Fruit fly (Drosophila melanogaster) whole organism, wandering third instar larva: ENCODE measurements around the gene PIG-H.

ENCODE experiments used
- Abd-B ChIP-seq: fragments of >200 bp; optimal IDR thresholded peaks from 2 replicates; lab custom pipeline; 2017; ENCODE audit warnings: missing biosample characterization, missing genetic modification characterization
- CG32264 ChIP-seq: fragments of 200-800 bp; sonication (Bioruptor generic); optimal IDR thresholded peaks from 2 replicates; lab custom pipeline; 2016; ENCODE audit warnings: missing biosample characterization, missing genetic modification characterization
- CG9705 ChIP-seq: fragments of 200-800 bp; sonication (Bioruptor generic); optimal IDR thresholded peaks from 2 replicates; lab custom pipeline; 2018; ENCODE audit warnings: missing biosample characterization, mild to moderate bottlenecking, missing genetic modification characterization
- CrebA ChIP-seq: fragments of 200-800 bp; sonication (Bioruptor generic); optimal IDR thresholded peaks from 2 replicates; lab custom pipeline; 2016; ENCODE audit warnings: missing biosample characterization, mild to moderate bottlenecking, missing genetic modification characterization, borderline replicate concordance
- Dif ChIP-seq: fragments of 200-275, 200-300 bp; sonication (Bioruptor generic); optimal IDR thresholded peaks from 2 replicates; lab custom pipeline; 2018; ENCODE audit warnings: missing biosample characterization, missing genetic modification characterization; ENCODE audit not compliant: partially characterized antibody
- GATAd ChIP-seq: sonication (Bioruptor generic); optimal IDR thresholded peaks from 2 replicates; lab custom pipeline; 2016; ENCODE audit warnings: missing biosample characterization, missing genetic modification characterization
- Hnf4 ChIP-seq: fragments of 200-800 bp; sonication (Bioruptor generic); optimal IDR thresholded peaks from 2 replicates; lab custom pipeline; 2016; ENCODE audit warnings: missing biosample characterization, mild to moderate bottlenecking, missing genetic modification characterization
- Hr78 ChIP-seq: fragments of >200 bp; optimal IDR thresholded peaks from 2 replicates; lab custom pipeline; 2017; ENCODE audit warnings: missing biosample characterization, missing genetic modification characterization
- Hr83 ChIP-seq: fragments of 200-300 bp; sonication (Bioruptor generic); optimal IDR thresholded peaks from 2 replicates; lab custom pipeline; 2016; ENCODE audit warnings: missing biosample characterization, mild to moderate bottlenecking, missing genetic modification characterization, moderate library complexity; ENCODE audit not compliant: poor library complexity, severe bottlenecking
- Jra ChIP-seq: sonication (Bioruptor generic); optimal IDR thresholded peaks from 2 replicates; lab custom pipeline; 2016; ENCODE audit warnings: missing biosample characterization, missing genetic modification characterization
- Mio ChIP-seq: sonication (Bioruptor generic); optimal IDR thresholded peaks from 2 replicates; lab custom pipeline; 2016; ENCODE audit warnings: missing biosample characterization, missing genetic modification characterization
- Myc ChIP-seq: fragments of >200 bp; optimal IDR thresholded peaks from 2 replicates; lab custom pipeline; 2017
- N ChIP-seq: fragments of >200 bp; optimal IDR thresholded peaks from 2 replicates; lab custom pipeline; 2018; ENCODE audit warnings: missing biosample characterization, missing external identifiers, missing genetic modification characterization
- Rel ChIP-seq, 2 experiments: fragments of 200-800 bp; sonication (Bioruptor generic) in 1 of 2; optimal IDR thresholded peaks; 2 replicates in 1 of 2; 3 replicates in 1 of 2; lab custom pipeline; 2016 to 2019; ENCODE audit warnings: mild to moderate bottlenecking in 2 of 2, missing biosample characterization in 2 of 2, missing genetic modification characterization in 2 of 2, moderate library complexity in 1 of 2
- Sp1 ChIP-seq: fragments of 200-800 bp; sonication (Bioruptor generic); optimal IDR thresholded peaks from 3 replicates; lab custom pipeline; 2019; ENCODE audit warnings: missing biosample characterization, mild to moderate bottlenecking, missing genetic modification characterization, moderate library complexity
- br ChIP-seq: fragments of 200-800 bp; sonication (Bioruptor generic); optimal IDR thresholded peaks from 2 replicates; lab custom pipeline; 2016; ENCODE audit warnings: missing biosample characterization, missing genetic modification characterization
- brk ChIP-seq: fragments of 200-800 bp; sonication (Bioruptor generic); optimal IDR thresholded peaks from 2 replicates; lab custom pipeline; 2016; ENCODE audit warnings: missing biosample characterization, mild to moderate bottlenecking, missing genetic modification characterization
- dsf ChIP-seq: sonication (Bioruptor generic); optimal IDR thresholded peaks from 2 replicates; lab custom pipeline; 2016; ENCODE audit warnings: missing biosample characterization, missing genetic modification characterization, borderline replicate concordance
- ey ChIP-seq: fragments of 200-800 bp; sonication (Bioruptor generic); optimal IDR thresholded peaks from 2 replicates; lab custom pipeline; 2016; ENCODE audit warnings: missing biosample characterization, missing genetic modification characterization
- fru ChIP-seq: fragments of 200-800 bp; sonication (Bioruptor generic); optimal IDR thresholded peaks from 3 replicates; lab custom pipeline; 2016; ENCODE audit warnings: missing biosample characterization, mild to moderate bottlenecking, missing genetic modification characterization
- h ChIP-seq: fragments of 200-800 bp; sonication (Bioruptor generic); optimal IDR thresholded peaks from 3 replicates; lab custom pipeline; 2016; ENCODE audit warnings: missing biosample characterization, mild to moderate bottlenecking, missing genetic modification characterization
- jim ChIP-seq: fragments of 175-275, 200-325 bp; sonication (Bioruptor generic); optimal IDR thresholded peaks from 2 replicates; lab custom pipeline; 2016; ENCODE audit warnings: missing biosample characterization, mild to moderate bottlenecking, missing genetic modification characterization
- lola ChIP-seq: fragments of >200 bp; optimal IDR thresholded peaks from 2 replicates; lab custom pipeline; 2017; ENCODE audit warnings: missing biosample characterization, missing genetic modification characterization
- pan ChIP-seq: fragments of >200 bp; optimal IDR thresholded peaks from 2 replicates; lab custom pipeline; 2017
- psq ChIP-seq: fragments of 200-800 bp; sonication (Bioruptor generic); optimal IDR thresholded peaks from 3 replicates; lab custom pipeline; 2017; ENCODE audit warnings: missing biosample characterization, mild to moderate bottlenecking, missing genetic modification characterization, moderate library complexity
- rgr ChIP-seq: fragments of 200-800 bp; sonication (Bioruptor generic); optimal IDR thresholded peaks from 3 replicates; lab custom pipeline; 2016; ENCODE audit warnings: missing biosample characterization, mild to moderate bottlenecking, missing genetic modification characterization
- sage ChIP-seq: fragments of 200-800 bp; sonication (Bioruptor generic); optimal IDR thresholded peaks from 2 replicates; lab custom pipeline; 2016; ENCODE audit warnings: missing biosample characterization, mild to moderate bottlenecking, missing genetic modification characterization
- tai ChIP-seq: sonication (Bioruptor generic); optimal IDR thresholded peaks from 2 replicates; lab custom pipeline; 2016; ENCODE audit warnings: missing biosample characterization, missing genetic modification characterization
- usp ChIP-seq: fragments of >200 bp; optimal IDR thresholded peaks from 2 replicates; lab custom pipeline; 2017; ENCODE audit warnings: missing biosample characterization, missing genetic modification characterization
- woc ChIP-seq: sonication (Bioruptor generic); optimal IDR thresholded peaks from 2 replicates; lab custom pipeline; 2016; ENCODE audit warnings: missing biosample characterization, mild to moderate bottlenecking, missing genetic modification characterization

Gene PIG-H

dm6 chr3R:7999530-8000116, at the start of gene PIG-H:
Gene PIG-H, plus strand, starts transcription at chr3R:7999832.
- TF ChIP-seq tai (GFP tag; lab: Kevin White, UChicago): peak; percentile 46
- TF ChIP-seq Rel (GFP tag; optimal IDR thresholded peaks at IDR 0.05; lab: Kevin White, UChicago): no peak
- no peak for TF ChIP-seq Rel (tag; optimal IDR thresholded peaks at IDR 0.05; lab: Kevin White, UChicago)
- peak; percentile 52 for TF ChIP-seq brk
- TF ChIP-seq N: peak; percentile 20
- peak; percentile 60 for TF ChIP-seq Dif (GFP tag; lab: Kevin White, UChicago)

dm6 chr3R:7950147-7950546, 49.5 kb upstream of the PIG-H start:
- no peak for TF ChIP-seq jim
- no peak for TF ChIP-seq usp (GFP tag; lab: Kevin White, UChicago)
- no peak for TF ChIP-seq fru (GFP tag; lab: Kevin White, UChicago)
- no peak for TF ChIP-seq woc (GFP tag; lab: Kevin White, UChicago)
- TF ChIP-seq ey (GFP tag; lab: Kevin White, UChicago): no peak
- no peak for TF ChIP-seq Rel (GFP tag; optimal IDR thresholded peaks at IDR 0.05; lab: Kevin White, UChicago)
- no peak for TF ChIP-seq Rel (tag; optimal IDR thresholded peaks at IDR 0.05; lab: Kevin White, UChicago)
- TF ChIP-seq CG9705 (GFP tag; lab: Kevin White, UChicago): no peak
- TF ChIP-seq GATAd: no peak
- no peak for TF ChIP-seq Dif (GFP tag; lab: Kevin White, UChicago)
- TF ChIP-seq psq (GFP tag; lab: Kevin White, UChicago): no peak
- TF ChIP-seq N: no peak

- TF ChIP-seq h (GFP tag; lab: Kevin White, UChicago) (no peak), rgr (GFP tag; lab: Kevin White, UChicago) (no peak), GATAd (no peak), tai (GFP tag; lab: Kevin White, UChicago) (no peak), Rel (GFP tag; optimal IDR thresholded peaks at IDR 0.05; lab: Kevin White, UChicago) (no peak), Rel (tag; optimal IDR thresholded peaks at IDR 0.05; lab: Kevin White, UChicago) (no peak), Hr78 (no peak), Myc (lab: Kevin White, UChicago) (no peak), lola (no peak), Jra (GFP tag; lab: Kevin White, UChicago) (no peak), woc (GFP tag; lab: Kevin White, UChicago) (no peak), Sp1 (GFP tag; lab: Kevin White, UChicago) (no peak), Hnf4 (GFP tag; lab: Kevin White, UChicago) (no peak)
Observed at dm6 chr3R:7953041-7953788, 46.4 kb upstream of the PIG-H start.

- TF ChIP-seq Abd-B (GFP tag; lab: Kevin White, UChicago): no peak
- no peak for TF ChIP-seq h (GFP tag; lab: Kevin White, UChicago)
- TF ChIP-seq Hr83 (GFP tag; lab: Kevin White, UChicago): no peak
- TF ChIP-seq woc (GFP tag; lab: Kevin White, UChicago): no peak
- no peak for TF ChIP-seq jim
- TF ChIP-seq brk: no peak
- no peak for TF ChIP-seq fru (GFP tag; lab: Kevin White, UChicago)
- no peak for TF ChIP-seq br
- no peak for TF ChIP-seq Hnf4 (GFP tag; lab: Kevin White, UChicago)
- no peak for TF ChIP-seq sage (GFP tag; lab: Kevin White, UChicago)
- no peak for TF ChIP-seq pan
- no peak for TF ChIP-seq psq (GFP tag; lab: Kevin White, UChicago)
- no peak for TF ChIP-seq N
- no peak for TF ChIP-seq tai (GFP tag; lab: Kevin White, UChicago)
- TF ChIP-seq Mio (GFP tag; lab: Kevin White, UChicago): no peak
- no peak for TF ChIP-seq CrebA (GFP tag; lab: Kevin White, UChicago)
- TF ChIP-seq, all 38 proteins: peak for 0
Observed at dm6 chr3R:7954477-7954876, 45.2 kb upstream of the PIG-H start.

dm6 chr3R:7957008-7957407, 42.6 kb upstream of the PIG-H start:
- no peak for TF ChIP-seq Dif (GFP tag; lab: Kevin White, UChicago)
- TF ChIP-seq ey (GFP tag; lab: Kevin White, UChicago): no peak
- no peak for TF ChIP-seq psq (GFP tag; lab: Kevin White, UChicago)
- no peak for TF ChIP-seq Myc (lab: Kevin White, UChicago)
- TF ChIP-seq Abd-B (GFP tag; lab: Kevin White, UChicago): no peak
- no peak for TF ChIP-seq Rel (GFP tag; optimal IDR thresholded peaks at IDR 0.05; lab: Kevin White, UChicago)
- TF ChIP-seq Rel (tag; optimal IDR thresholded peaks at IDR 0.05; lab: Kevin White, UChicago): no peak
- TF ChIP-seq brk: no peak
- TF ChIP-seq GATAd: no peak
- no peak for TF ChIP-seq lola
- TF ChIP-seq jim: no peak
- no peak for TF ChIP-seq dsf (GFP tag; lab: Kevin White, UChicago)
- no peak for TF ChIP-seq usp (GFP tag; lab: Kevin White, UChicago)
- no peak for TF ChIP-seq CG32264 (GFP tag; lab: Kevin White, UChicago)
